Fruit fly (Drosophila melanogaster): ENCODE data around the gene Cbp80.
A peak's percentile ranks its signal among the peaks of the same experiment; 100 is the strongest.

The Cbp80 gene

DNA sequence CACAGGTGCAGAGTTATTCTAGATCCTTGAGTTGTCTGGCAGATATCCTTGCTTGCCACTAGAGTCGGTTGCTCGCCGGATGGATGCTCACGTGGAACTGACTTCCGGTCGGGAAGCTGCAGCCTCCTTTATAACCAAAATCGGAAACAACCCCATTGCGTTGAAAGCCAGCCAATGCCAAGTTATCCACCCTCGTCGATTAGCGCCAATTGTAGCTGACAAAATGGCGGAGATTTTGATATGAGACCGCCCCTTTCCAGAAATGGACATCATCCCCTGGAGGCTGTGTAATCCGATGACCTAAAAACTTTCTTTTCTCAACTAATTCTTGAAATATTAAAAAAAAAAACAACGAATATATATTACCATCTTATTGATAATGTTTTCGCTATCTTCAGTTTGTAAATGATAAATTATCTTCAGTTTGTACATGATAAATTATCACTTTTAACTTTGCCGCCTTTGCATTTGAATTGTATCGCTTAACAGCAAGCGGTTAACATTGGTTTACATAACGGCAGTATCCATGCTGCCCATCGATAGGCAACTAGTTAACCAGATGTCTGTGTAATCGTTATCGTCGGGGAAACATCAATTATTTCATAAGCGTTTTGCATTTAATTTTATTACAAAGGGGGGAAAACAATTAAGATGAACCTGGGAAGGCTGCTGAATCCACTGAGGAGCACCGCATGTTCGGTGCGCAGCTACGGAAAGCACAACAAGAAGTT, 2.3 kb upstream of the Cbp80 start, which contains the start of the genes HLH4C and mRpL30 (continued):
- peak; percentile 95; the same call in 2 of the 3 replicates for TF ChIP-seq Opbp (GFP tag; IDR thresholded peaks at IDR 0.05; ENCODE audit: partially characterized antibody)
- TF ChIP-seq Dll (GFP tag; IDR thresholded peaks at IDR 0.05; ENCODE audit: partially characterized antibody), result peak; percentile 74; the same call in 2 of the 4 replicates
- TF ChIP-seq ap (GFP tag; IDR thresholded peaks at IDR 0.05), result no peak
- TF ChIP-seq Scr (GFP tag; IDR thresholded peaks at IDR 0.05; ENCODE audit: partially characterized antibody), result peak; percentile 78
- TF ChIP-seq shn (GFP tag; optimal IDR thresholded peaks at IDR 0.05), result no peak
- TF ChIP-seq MESR4 (GFP tag; optimal IDR thresholded peaks at IDR 0.05), result peak; percentile 62
- no peak for TF ChIP-seq CG11085 (GFP tag; IDR thresholded peaks at IDR 0.05)
- TF ChIP-seq CG4617 (GFP tag; optimal IDR thresholded peaks at IDR 0.05; ENCODE audit: borderline replicate concordance), result peak; percentile 18
- no peak for TF ChIP-seq CG1529 (GFP tag; optimal IDR thresholded peaks at IDR 0.05)
- TF ChIP-seq inv (GFP tag; IDR thresholded peaks at IDR 0.05; ENCODE audit: partially characterized antibody), result peak; percentile 60
- TF ChIP-seq E2f2 (GFP tag; IDR thresholded peaks at IDR 0.05), result peak; percentile 78
- TF ChIP-seq CG34224 (GFP tag; IDR thresholded peaks at IDR 0.05; ENCODE audit: partially characterized antibody), result peak; percentile 90
- no peak for TF ChIP-seq CG6689 (GFP tag; IDR thresholded peaks at IDR 0.05)
- TF ChIP-seq ham (GFP tag; IDR thresholded peaks at IDR 0.05), result no peak
- no peak for TF ChIP-seq trh (GFP tag; optimal IDR thresholded peaks at IDR 0.05)
- TF ChIP-seq hb (GFP tag; IDR thresholded peaks at IDR 0.05; ENCODE audit: partially characterized antibody), result peak; percentile 97
- peak; percentile 81; the same call in 1 of the 2 replicates for TF ChIP-seq amos (GFP tag; IDR thresholded peaks at IDR 0.05; ENCODE audit: partially characterized antibody)
- TF ChIP-seq abd-A (tag; optimal IDR thresholded peaks at IDR 0.05), result no peak
- peak; percentile 63 for TF ChIP-seq stwl (tag; optimal IDR thresholded peaks at IDR 0.05)
- TF ChIP-seq tna (GFP tag; IDR thresholded peaks at IDR 0.05; ENCODE audit: partially characterized antibody), result peak; percentile 99
- TF ChIP-seq Doc3 (GFP tag; IDR thresholded peaks at IDR 0.05; ENCODE audit: partially characterized antibody), result peak; percentile 70
- TF ChIP-seq CG2129 (GFP tag; IDR thresholded peaks at IDR 0.05; ENCODE audit: partially characterized antibody), result 0 out of 2 replicates have a peak, but pooled peaks have one; percentile 20
- peak; percentile 61; the same call in 1 of the 2 replicates for TF ChIP-seq seq (GFP tag; IDR thresholded peaks at IDR 0.05)
- TF ChIP-seq Nf-YC (tag; optimal IDR thresholded peaks at IDR 0.05), result peak; percentile 94
- TF ChIP-seq Bteb2 (GFP tag; optimal IDR thresholded peaks at IDR 0.05), result no peak
- TF ChIP-seq CG18619 (GFP tag; optimal IDR thresholded peaks at IDR 0.05), result no peak
- peak; percentile 99 for TF ChIP-seq nerfin-2 (GFP tag; IDR thresholded peaks at IDR 0.05; ENCODE audit: partially characterized antibody)
- no peak for TF ChIP-seq peb (GFP tag; IDR thresholded peaks at IDR 0.05)
- TF ChIP-seq disco-r (GFP tag; optimal IDR thresholded peaks at IDR 0.05), result no peak
- peak; percentile 97 for TF ChIP-seq CG6791 (GFP tag; IDR thresholded peaks at IDR 0.05; ENCODE audit: partially characterized antibody)
- peak; percentile 96 for TF ChIP-seq chinmo (GFP tag; IDR thresholded peaks at IDR 0.05; ENCODE audit: partially characterized antibody)
- no peak for TF ChIP-seq HLHmδ (GFP tag; optimal IDR thresholded peaks at IDR 0.05)
- TF ChIP-seq CG17385 (GFP tag; optimal IDR thresholded peaks at IDR 0.05), result no peak
- no peak for TF ChIP-seq lbe (GFP tag; optimal IDR thresholded peaks at IDR 0.05)
- TF ChIP-seq Sox102F (GFP tag; optimal IDR thresholded peaks at IDR 0.05), result no peak
- no peak for TF ChIP-seq crp (GFP tag; optimal IDR thresholded peaks at IDR 0.05)
- TF ChIP-seq zen2 (GFP tag; IDR thresholded peaks at IDR 0.05; ENCODE audit: partially characterized antibody), result peak; percentile 91
- TF ChIP-seq vnd (GFP tag; IDR thresholded peaks at IDR 0.05; ENCODE audit: partially characterized antibody), result peak; percentile 87
- peak; percentile 20 for TF ChIP-seq CG2116 (GFP tag; optimal IDR thresholded peaks at IDR 0.05)
- TF ChIP-seq bbx (GFP tag; IDR thresholded peaks at IDR 0.05; ENCODE audit: partially characterized antibody), result peak; percentile 98
- TF ChIP-seq CG18764 (GFP tag; optimal IDR thresholded peaks at IDR 0.05), result no peak
- TF ChIP-seq CG9876 (GFP tag; optimal IDR thresholded peaks at IDR 0.05), result no peak
- no peak for TF ChIP-seq her (GFP tag; optimal IDR thresholded peaks at IDR 0.05)
- TF ChIP-seq CG34376 (GFP tag; optimal IDR thresholded peaks at IDR 0.05), result no peak
- peak; percentile 45 for TF ChIP-seq pzg (GFP tag; optimal IDR thresholded peaks at IDR 0.05)
- no peak for TF ChIP-seq zen (tag; optimal IDR thresholded peaks at IDR 0.05)
